Worm (Caenorhabditis elegans) whole organism, L4 larva: ENCODE results near the gene fli-1.

Experiments used
- D1046.2 ChIP-seq: fragments of 200-800 bp; sonication (Bioruptor generic); IDR thresholded peaks from 2 replicates; pipeline ENCODE4 v1.3.6; 2022; ENCODE audit warnings: missing genetic modification characterization, missing compliant biosample characterization
- F37D6.2 ChIP-seq: sonication (generic microtip); optimal IDR thresholded peaks from 2 replicates; lab custom pipeline; 2016; ENCODE audit warnings: mild to moderate bottlenecking, missing genetic modification characterization, missing compliant biosample characterization
- T26A8.4 ChIP-seq: fragments of 200-800 bp; sonication (Bioruptor generic); IDR thresholded peaks from 2 replicates; pipeline ENCODE4 v1.3.6; 2022; ENCODE audit warnings: missing genetic modification characterization, missing compliant biosample characterization
- Y105C5A.15 ChIP-seq: fragments of 200-800 bp; sonication (Bioruptor generic); IDR thresholded peaks from 2 replicates; pipeline ENCODE4 v1.3.6; 2022; ENCODE audit warnings: missing genetic modification characterization, missing compliant biosample characterization
- Y48G9A.11 ChIP-seq: fragments of 200-800 bp; sonication (Bioruptor generic); IDR thresholded peaks from 2 replicates; pipeline ENCODE4 v1.3.6; 2022; ENCODE audit warnings: missing genetic modification reagents, missing genetic modification characterization, missing compliant biosample characterization
- Y75B8A.6 ChIP-seq: fragments of 200-800 bp; sonication (Bioruptor generic); IDR thresholded peaks from 2 replicates; pipeline ENCODE4 v1.3.6; 2022; ENCODE audit warnings: missing genetic modification reagents, missing genetic modification characterization, missing compliant biosample characterization
- ZK546.5 ChIP-seq, 2 experiments: sonication (generic microtip); optimal IDR thresholded peaks; 2 replicates each; lab custom pipeline; 2017; ENCODE audit warnings: missing biosample characterization in 2 of 2, missing genetic modification characterization in 2 of 2
- aha-1 ChIP-seq: fragments of 150-350 bp; peaks from one replicate; lab custom pipeline; 2014; ENCODE audit warnings: missing biosample characterization, missing genetic modification characterization
- aly-2 ChIP-seq: sonication (generic microtip); optimal IDR thresholded peaks from 2 replicates; lab custom pipeline; 2018; ENCODE audit warnings: missing biosample characterization, missing genetic modification characterization
- ama-1 ChIP-seq: fragments of 150-350 bp; optimal IDR thresholded peaks from 2 replicates; lab custom pipeline; 2014; ENCODE audit warnings: inconsistent platforms, mixed read lengths
- ceh-32 ChIP-seq: sonication (generic microtip); optimal IDR thresholded peaks from 2 replicates; lab custom pipeline; 2016; ENCODE audit warnings: mild to moderate bottlenecking, missing genetic modification characterization, missing compliant biosample characterization; ENCODE audit not compliant: poor library complexity
- ceh-62 ChIP-seq: sonication (generic microtip); optimal IDR thresholded peaks from 2 replicates; lab custom pipeline; 2017; ENCODE audit warnings: missing biosample characterization, missing genetic modification characterization
- ceh-82 ChIP-seq: sonication (generic microtip); optimal IDR thresholded peaks from 2 replicates; lab custom pipeline; 2017; ENCODE audit warnings: missing biosample characterization, missing genetic modification characterization
- cey-2 ChIP-seq: sonication (generic microtip); optimal IDR thresholded peaks from 3 replicates; lab custom pipeline; 2017; ENCODE audit warnings: missing genetic modification characterization, mild to moderate bottlenecking, missing compliant biosample characterization, antibody characterized with exemption, borderline replicate concordance; ENCODE audit not compliant: insufficient read depth
- daf-12 ChIP-seq: fragments of 150-350 bp; optimal IDR thresholded peaks from 2 replicates; lab custom pipeline; 2014; ENCODE audit warnings: missing biosample characterization, missing genetic modification reagents, missing genetic modification characterization
- daf-16 ChIP-seq, 3 experiments: sonication (generic microtip); optimal IDR thresholded peaks; 2 replicates each; lab custom pipeline; 2016 to 2017; ENCODE audit warnings: missing genetic modification characterization in 3 of 3, missing genetic modification reagents in 3 of 3, mild to moderate bottlenecking in 2 of 3, missing compliant biosample characterization in 2 of 3, missing biosample characterization in 1 of 3, moderate library complexity in 1 of 3
- daf-19 ChIP-seq: fragments of 200-800 bp; sonication (Bioruptor generic); conservative IDR thresholded peaks from 2 replicates; pipeline ENCODE4 v1.3.6; 2022; ENCODE audit warnings: missing genetic modification characterization, missing compliant biosample characterization
- dmd-6 ChIP-seq: fragments of 200-800 bp; sonication (Bioruptor generic); IDR thresholded peaks from 2 replicates; pipeline ENCODE4 v1.3.6; 2022; ENCODE audit warnings: missing genetic modification reagents, missing genetic modification characterization, missing compliant biosample characterization
- egl-27 ChIP-seq: sonication (generic microtip); optimal IDR thresholded peaks from 3 replicates; lab custom pipeline; 2017; ENCODE audit warnings: missing biosample characterization, missing genetic modification reagents, missing genetic modification characterization
- fkh-10 ChIP-seq: fragments of 150-350 bp; optimal IDR thresholded peaks from 2 replicates; lab custom pipeline; 2014; ENCODE audit warnings: missing biosample characterization, missing genetic modification reagents, missing genetic modification characterization
- hif-1 ChIP-seq, 2 experiments: sonication (generic microtip); optimal IDR thresholded peaks; 2 replicates each; lab custom pipeline; 2016 to 2017; ENCODE audit warnings: missing compliant biosample characterization in 2 of 2, missing genetic modification characterization in 2 of 2, missing genetic modification reagents in 2 of 2, missing genotype in 2 of 2, mild to moderate bottlenecking in 1 of 2
- hlh-11 ChIP-seq: fragments of 200-800 bp; sonication (Bioruptor generic); optimal IDR thresholded peaks from 2 replicates; lab custom pipeline; 2018; ENCODE audit warnings: mild to moderate bottlenecking, missing genetic modification characterization, missing compliant biosample characterization
- hlh-30 ChIP-seq: sonication (generic microtip); optimal IDR thresholded peaks from 2 replicates; lab custom pipeline; 2017; ENCODE audit warnings: antibody characterized with exemption, mild to moderate bottlenecking, missing genetic modification characterization, missing compliant biosample characterization; ENCODE audit not compliant: insufficient read depth
- lin-1 ChIP-seq: fragments of 200-800 bp; sonication (Bioruptor generic); IDR thresholded peaks from 2 replicates; pipeline ENCODE4 v1.3.6; 2022; ENCODE audit warnings: missing genetic modification reagents, missing genetic modification characterization, missing compliant biosample characterization
- lin-15B ChIP-seq: fragments of 150-350 bp; sonication (generic microtip); optimal IDR thresholded peaks from 3 replicates; lab custom pipeline; 2014; ENCODE audit warnings: missing biosample characterization, missing genetic modification characterization
- lin-29 ChIP-seq: fragments of 200-800 bp; sonication (Bioruptor generic); IDR thresholded peaks from 2 replicates; pipeline ENCODE4 v1.3.6; 2022; ENCODE audit warnings: missing genetic modification reagents, missing genetic modification characterization, missing compliant biosample characterization
- lin-39 ChIP-seq: fragments of 150-350 bp; optimal IDR thresholded peaks from 2 replicates; lab custom pipeline; 2014; ENCODE audit warnings: missing biosample characterization, missing genetic modification reagents, missing genetic modification characterization
- lsy-2 ChIP-seq, 2 experiments: fragments of 150-350 bp in 1 of 2; sonication (generic microtip) in 1 of 2; optimal IDR thresholded peaks; 2 replicates each; lab custom pipeline; 2014 to 2017; ENCODE audit warnings: missing biosample characterization in 2 of 2, missing genetic modification characterization in 2 of 2
- madf-5 ChIP-seq, 2 experiments: fragments of 200-800 bp; sonication (Bioruptor generic); IDR thresholded peaks; 2 replicates each; pipeline ENCODE4 v1.3.6; 2022; ENCODE audit warnings: missing compliant biosample characterization in 2 of 2, missing genetic modification characterization in 2 of 2
- madf-9 ChIP-seq: fragments of 200-800 bp; sonication (Bioruptor generic); conservative IDR thresholded peaks from 2 replicates; pipeline ENCODE4 v1.3.6; 2022; ENCODE audit warnings: missing genetic modification reagents, missing genetic modification characterization, missing compliant biosample characterization
- mdt-29 ChIP-seq: fragments of 200-800 bp; sonication (Bioruptor generic); IDR thresholded peaks from 2 replicates; pipeline ENCODE4 v1.3.6; 2022; ENCODE audit warnings: missing genetic modification reagents, missing genetic modification characterization, missing compliant biosample characterization
- mep-1 ChIP-seq: fragments of 150-350 bp; sonication (generic microtip); optimal IDR thresholded peaks from 3 replicates; lab custom pipeline; 2014; ENCODE audit warnings: missing biosample characterization, missing genetic modification characterization
- mxl-3 ChIP-seq: fragments of 200-800 bp; sonication (Bioruptor generic); optimal IDR thresholded peaks from 2 replicates; lab custom pipeline; 2018; ENCODE audit warnings: mild to moderate bottlenecking, missing genetic modification characterization, missing compliant biosample characterization
- nhr-11 ChIP-seq: fragments of 150-350 bp; optimal IDR thresholded peaks from 2 replicates; lab custom pipeline; 2014; ENCODE audit warnings: missing biosample characterization, missing genetic modification characterization
- nhr-111 ChIP-seq: fragments of 200-800 bp; sonication (Bioruptor generic); optimal IDR thresholded peaks from 2 replicates; lab custom pipeline; 2018; ENCODE audit warnings: mild to moderate bottlenecking, missing genetic modification characterization, missing compliant biosample characterization
- nhr-237 ChIP-seq: sonication (generic microtip); optimal IDR thresholded peaks from 2 replicates; lab custom pipeline; 2017; ENCODE audit warnings: missing biosample characterization, missing genetic modification characterization
- nhr-25 ChIP-seq: sonication (generic microtip); optimal IDR thresholded peaks from 2 replicates; lab custom pipeline; 2017; ENCODE audit warnings: missing genetic modification characterization, mild to moderate bottlenecking, missing compliant biosample characterization, antibody characterized with exemption, moderate library complexity, borderline replicate concordance; ENCODE audit not compliant: insufficient read depth
- nhr-28 ChIP-seq: fragments of 150-350 bp; optimal IDR thresholded peaks from 2 replicates; lab custom pipeline; 2014; ENCODE audit warnings: missing biosample characterization, missing genetic modification characterization
- nhr-41 ChIP-seq: fragments of 200-800 bp; sonication (Bioruptor generic); IDR thresholded peaks from 2 replicates; pipeline ENCODE4 v1.3.6; 2022; ENCODE audit warnings: missing genetic modification reagents, missing genetic modification characterization, missing compliant biosample characterization
- nhr-42 ChIP-seq: fragments of 200-800 bp; sonication (Bioruptor generic); IDR thresholded peaks from 2 replicates; pipeline ENCODE4 v1.3.6; 2022; ENCODE audit warnings: missing genetic modification characterization, missing compliant biosample characterization
- nhr-6 ChIP-seq: fragments of 150-350 bp; optimal IDR thresholded peaks from 2 replicates; lab custom pipeline; 2014; ENCODE audit warnings: missing biosample characterization, missing genetic modification characterization
- nhr-76 ChIP-seq: fragments of 150-350 bp; optimal IDR thresholded peaks from 2 replicates; lab custom pipeline; 2014; ENCODE audit warnings: missing biosample characterization, missing genetic modification characterization
- nhr-77 ChIP-seq: fragments of 150-350 bp; optimal IDR thresholded peaks from 2 replicates; lab custom pipeline; 2014; ENCODE audit warnings: missing biosample characterization, missing genetic modification characterization
- sdz-12 ChIP-seq: fragments of 200-800 bp; sonication (Bioruptor generic); optimal IDR thresholded peaks from 2 replicates; lab custom pipeline; 2018; ENCODE audit warnings: mild to moderate bottlenecking, missing genetic modification characterization, missing compliant biosample characterization
- skn-1 ChIP-seq: fragments of 150-350 bp; optimal IDR thresholded peaks from 2 replicates; lab custom pipeline; 2014; ENCODE audit warnings: missing biosample characterization, missing genetic modification characterization
- spr-1 ChIP-seq: sonication (generic microtip); optimal IDR thresholded peaks from 2 replicates; lab custom pipeline; 2016; ENCODE audit warnings: mild to moderate bottlenecking, missing genetic modification characterization, missing compliant biosample characterization
- spr-3 ChIP-seq: fragments of 200-800 bp; sonication (Bioruptor generic); optimal IDR thresholded peaks from 2 replicates; lab custom pipeline; 2018; ENCODE audit warnings: mild to moderate bottlenecking, missing genetic modification characterization, missing compliant biosample characterization
- tag-97 ChIP-seq: fragments of 200-800 bp; sonication (Bioruptor generic); IDR thresholded peaks from 2 replicates; pipeline ENCODE4 v1.3.6; 2022; ENCODE audit warnings: missing genetic modification characterization, missing compliant biosample characterization
- unc-39 ChIP-seq: sonication (generic microtip); optimal IDR thresholded peaks from 2 replicates; lab custom pipeline; 2017; ENCODE audit warnings: missing biosample characterization, missing genetic modification characterization
- zfp-2 ChIP-seq: sonication (generic microtip); optimal IDR thresholded peaks from 2 replicates; lab custom pipeline; 2016; ENCODE audit warnings: mild to moderate bottlenecking, missing genetic modification characterization, missing compliant biosample characterization
- zfp-3 ChIP-seq: fragments of 200-800 bp; sonication (Bioruptor generic); conservative IDR thresholded peaks from 2 replicates; pipeline ENCODE4 v1.3.6; 2022; ENCODE audit warnings: missing genetic modification reagents, missing genetic modification characterization, missing compliant biosample characterization
- zip-2 ChIP-seq: fragments of 150-350 bp; optimal IDR thresholded peaks from 2 replicates; lab custom pipeline; 2014; ENCODE audit warnings: missing biosample characterization, missing genetic modification characterization

Gene fli-1

ce11 chrIII:8656957-8657356, 26.6 kb downstream of the fli-1 start (continued):
- TF ChIP-seq cey-2 (tag; lab: Kevin White, UChicago) (no peak), skn-1 (tag; lab: Kevin White, UChicago) (no peak), aha-1 (peak; percentile 76), daf-16 (GFP tag; optimal IDR thresholded peaks at IDR 0.05; lab: Kevin White, UChicago) (peak in 1 of 2 experiments; percentile 49), daf-16 (tag; optimal IDR thresholded peaks at IDR 0.05; lab: Kevin White, UChicago) (peak; percentile 94), lin-1 (peak; percentile 33; the same call in 1 of the 2 replicates), zfp-2 (no peak), ceh-82 (no peak), hif-1 (tag; optimal IDR thresholded peaks at IDR 0.05; lab: Kevin White, UChicago) (no peak), nhr-42 (GFP tag; lab: Robert Waterston, UW) (no peak), ZK546.5 (tag; optimal IDR thresholded peaks at IDR 0.05; lab: Kevin White, UChicago) (no peak), nhr-237 (tag; lab: Kevin White, UChicago) (no peak), nhr-76 (tag; lab: Kevin White, UChicago) (no peak), F37D6.2 (tag; lab: Kevin White, UChicago) (no peak), lin-29 (GFP tag; lab: Robert Waterston, UW) (no peak), ama-1 (lab: Kevin White, UChicago) (no peak), aly-2 (tag; lab: Kevin White, UChicago) (no peak), D1046.2 (no peak), mep-1 (tag; lab: Kevin White, UChicago) (no peak), tag-97 (GFP tag; lab: Robert Waterston, UW) (no peak), mxl-3 (GFP tag; lab: Kevin White, UChicago) (peak; percentile 33), Y48G9A.11 (GFP tag; lab: Robert Waterston, UW) (no peak), spr-1 (tag; lab: Kevin White, UChicago) (no peak), mdt-29 (no peak), nhr-25 (tag; lab: Kevin White, UChicago) (no peak), hlh-30 (tag; lab: Kevin White, UChicago) (peak; percentile 78), nhr-6 (tag; lab: Kevin White, UChicago) (no peak), spr-3 (GFP tag; lab: Kevin White, UChicago) (no peak), dmd-6 (GFP tag; lab: Robert Waterston, UW) (peak; percentile 93), daf-12 (tag; lab: Kevin White, UChicago) (no peak), hlh-11 (tag; lab: Kevin White, UChicago) (peak; percentile 87), T26A8.4 (GFP tag; lab: Robert Waterston, UW) (no peak), nhr-111 (GFP tag; lab: Kevin White, UChicago) (no peak), egl-27 (tag; lab: Kevin White, UChicago) (no peak), lsy-2 (tag; optimal IDR thresholded peaks at IDR 0.05; lab: Kevin White, UChicago) (peak in 1 of 2 experiments; percentile 8), unc-39 (no peak), nhr-41 (GFP tag; lab: Robert Waterston, UW) (no peak), Y105C5A.15 (GFP tag; lab: Robert Waterston, UW) (no peak), sdz-12 (no peak), madf-9 (no peak), nhr-77 (tag; lab: Kevin White, UChicago) (peak; percentile 65), zip-2 (tag; lab: Kevin White, UChicago) (no peak), nhr-28 (peak; percentile 88), lin-15B (no peak), ceh-32 (tag; lab: Kevin White, UChicago) (no peak), fkh-10 (GFP tag; lab: Kevin White, UChicago) (no peak), zfp-3 (GFP tag; lab: Robert Waterston, UW) (no peak), lin-39 (tag; lab: Kevin White, UChicago) (no peak), madf-5 (GFP tag; IDR thresholded peaks at IDR 0.05; lab: Robert Waterston, UW) (no peak), Y75B8A.6 (GFP tag; lab: Robert Waterston, UW) (no peak), nhr-11 (tag; lab: Kevin White, UChicago) (no peak), ceh-62 (tag; lab: Kevin White, UChicago) (no peak), daf-19 (GFP tag; lab: Robert Waterston, UW) (no peak)
